Worm (Caenorhabditis elegans) whole organism, L4 larva: ENCODE measurements around the gene str-199.

ENCODE experiments used
- F10B5.3 ChIP-seq: sonication (generic microtip); optimal IDR thresholded peaks from 2 replicates; lab custom pipeline; 2016; ENCODE audit warnings: mild to moderate bottlenecking, missing genetic modification characterization, missing compliant biosample characterization
- T20F7.1 ChIP-seq: fragments of 200-800 bp; sonication (Bioruptor generic); optimal IDR thresholded peaks from 2 replicates; lab custom pipeline; 2018; ENCODE audit warnings: mild to moderate bottlenecking, missing genetic modification characterization, missing compliant biosample characterization
- T26A8.4 ChIP-seq: fragments of 200-800 bp; sonication (Bioruptor generic); IDR thresholded peaks from 2 replicates; pipeline ENCODE4 v1.3.6; 2022; ENCODE audit warnings: missing genetic modification characterization, missing compliant biosample characterization
- Y5F2A.4 ChIP-seq: fragments of 200-800 bp; sonication (Bioruptor generic); optimal IDR thresholded peaks from 2 replicates; lab custom pipeline; 2018; ENCODE audit warnings: mild to moderate bottlenecking, missing genetic modification characterization, missing compliant biosample characterization
- aha-1 ChIP-seq: fragments of 150-350 bp; peaks from one replicate; lab custom pipeline; 2014; ENCODE audit warnings: missing biosample characterization, missing genetic modification characterization
- aly-2 ChIP-seq: sonication (generic microtip); optimal IDR thresholded peaks from 2 replicates; lab custom pipeline; 2018; ENCODE audit warnings: missing biosample characterization, missing genetic modification characterization
- ama-1 ChIP-seq: fragments of 150-350 bp; optimal IDR thresholded peaks from 2 replicates; lab custom pipeline; 2014; ENCODE audit warnings: inconsistent platforms, mixed read lengths
- arid-1 ChIP-seq: fragments of 200-800 bp; sonication (Bioruptor generic); conservative IDR thresholded peaks from 2 replicates; pipeline ENCODE4 v1.3.6; 2022; ENCODE audit warnings: missing genetic modification reagents, missing genetic modification characterization, missing compliant biosample characterization
- ceh-32 ChIP-seq: sonication (generic microtip); optimal IDR thresholded peaks from 2 replicates; lab custom pipeline; 2016; ENCODE audit warnings: mild to moderate bottlenecking, missing genetic modification characterization, missing compliant biosample characterization; ENCODE audit not compliant: poor library complexity
- daf-16 ChIP-seq, 3 experiments: sonication (generic microtip); optimal IDR thresholded peaks; 2 replicates each; lab custom pipeline; 2016 to 2017; ENCODE audit warnings: missing genetic modification characterization in 3 of 3, missing genetic modification reagents in 3 of 3, mild to moderate bottlenecking in 2 of 3, missing compliant biosample characterization in 2 of 3, missing biosample characterization in 1 of 3, moderate library complexity in 1 of 3
- daf-19 ChIP-seq: fragments of 200-800 bp; sonication (Bioruptor generic); conservative IDR thresholded peaks from 2 replicates; pipeline ENCODE4 v1.3.6; 2022; ENCODE audit warnings: missing genetic modification characterization, missing compliant biosample characterization
- dmd-6 ChIP-seq: fragments of 200-800 bp; sonication (Bioruptor generic); IDR thresholded peaks from 2 replicates; pipeline ENCODE4 v1.3.6; 2022; ENCODE audit warnings: missing genetic modification reagents, missing genetic modification characterization, missing compliant biosample characterization
- dpl-1 ChIP-seq: fragments of 150-350 bp; optimal IDR thresholded peaks from 2 replicates; lab custom pipeline; 2014; ENCODE audit warnings: missing biosample characterization, missing genetic modification reagents, missing genetic modification characterization
- egl-43 ChIP-seq: fragments of 200-800 bp; sonication (Bioruptor generic); IDR thresholded peaks from 2 replicates; pipeline ENCODE4 v1.3.6; 2022; ENCODE audit warnings: missing genetic modification reagents, missing genetic modification characterization, missing compliant biosample characterization
- hlh-11 ChIP-seq: fragments of 200-800 bp; sonication (Bioruptor generic); optimal IDR thresholded peaks from 2 replicates; lab custom pipeline; 2018; ENCODE audit warnings: mild to moderate bottlenecking, missing genetic modification characterization, missing compliant biosample characterization
- lin-38 ChIP-seq: fragments of 200-800 bp; sonication (Bioruptor generic); IDR thresholded peaks from 2 replicates; pipeline ENCODE4 v1.3.6; 2022; ENCODE audit warnings: missing genetic modification reagents, missing genetic modification characterization, missing compliant biosample characterization
- mdl-1 ChIP-seq, 2 experiments: fragments of 150-350 bp in 1 of 2; sonication (generic microtip) in 1 of 2; optimal IDR thresholded peaks; 2 replicates each; lab custom pipeline; 2014 to 2017; ENCODE audit warnings: missing biosample characterization in 2 of 2, missing genetic modification characterization in 2 of 2
- mdt-29 ChIP-seq: fragments of 200-800 bp; sonication (Bioruptor generic); IDR thresholded peaks from 2 replicates; pipeline ENCODE4 v1.3.6; 2022; ENCODE audit warnings: missing genetic modification reagents, missing genetic modification characterization, missing compliant biosample characterization
- mep-1 ChIP-seq: fragments of 150-350 bp; sonication (generic microtip); optimal IDR thresholded peaks from 3 replicates; lab custom pipeline; 2014; ENCODE audit warnings: missing biosample characterization, missing genetic modification characterization
- mxl-2 ChIP-seq: fragments of 200-800 bp; sonication (Bioruptor generic); conservative IDR thresholded peaks from 2 replicates; pipeline ENCODE4 v1.3.6; 2022; ENCODE audit warnings: missing genetic modification reagents, missing genetic modification characterization, missing compliant biosample characterization
- nhr-10 ChIP-seq: fragments of 150-350 bp; optimal IDR thresholded peaks from 2 replicates; lab custom pipeline; 2014; ENCODE audit warnings: missing biosample characterization, missing genetic modification characterization
- nhr-102 ChIP-seq: sonication (generic microtip); optimal IDR thresholded peaks from 2 replicates; lab custom pipeline; 2016; ENCODE audit warnings: mild to moderate bottlenecking, missing genetic modification characterization, moderate library complexity, missing compliant biosample characterization
- nhr-28 ChIP-seq: fragments of 150-350 bp; optimal IDR thresholded peaks from 2 replicates; lab custom pipeline; 2014; ENCODE audit warnings: missing biosample characterization, missing genetic modification characterization
- nhr-41 ChIP-seq: fragments of 200-800 bp; sonication (Bioruptor generic); IDR thresholded peaks from 2 replicates; pipeline ENCODE4 v1.3.6; 2022; ENCODE audit warnings: missing genetic modification reagents, missing genetic modification characterization, missing compliant biosample characterization
- php-3 ChIP-seq: fragments of 200-800 bp; sonication (Bioruptor generic); IDR thresholded peaks from 2 replicates; pipeline ENCODE4 v1.3.6; 2022; ENCODE audit warnings: missing genetic modification reagents, missing genetic modification characterization, missing compliant biosample characterization
- pqm-1 ChIP-seq: sonication (generic microtip); optimal IDR thresholded peaks from 2 replicates; lab custom pipeline; 2017; ENCODE audit warnings: missing biosample characterization, missing genetic modification characterization
- saeg-2 ChIP-seq: fragments of 200-800 bp; sonication (Bioruptor generic); IDR thresholded peaks from 2 replicates; pipeline ENCODE4 v1.3.6; 2022; ENCODE audit warnings: missing genetic modification reagents, missing genetic modification characterization, missing compliant biosample characterization
- sdz-12 ChIP-seq: fragments of 200-800 bp; sonication (Bioruptor generic); optimal IDR thresholded peaks from 2 replicates; lab custom pipeline; 2018; ENCODE audit warnings: mild to moderate bottlenecking, missing genetic modification characterization, missing compliant biosample characterization
- set-16 ChIP-seq: fragments of 200-800 bp; sonication (Bioruptor generic); IDR thresholded peaks from 2 replicates; pipeline ENCODE4 v1.3.6; 2022; ENCODE audit warnings: missing genetic modification reagents, missing genetic modification characterization, missing compliant biosample characterization
- snpc-1.2 ChIP-seq: fragments of 200-800 bp; sonication (Bioruptor generic); IDR thresholded peaks from 2 replicates; pipeline ENCODE4 v1.3.6; 2022; ENCODE audit warnings: missing genetic modification reagents, missing genetic modification characterization, missing compliant biosample characterization
- unc-39 ChIP-seq: sonication (generic microtip); optimal IDR thresholded peaks from 2 replicates; lab custom pipeline; 2017; ENCODE audit warnings: missing biosample characterization, missing genetic modification characterization
- unc-62 ChIP-seq, 3 experiments: fragments of 150-350 bp in 1 of 3; sonication (generic microtip); optimal IDR thresholded peaks in 2 of 3; peaks in 1 of 3; 1 replicate in 1 of 3; 2 replicates in 2 of 3; lab custom pipeline; 2014 to 2017; ENCODE audit warnings: missing biosample characterization in 3 of 3, missing genetic modification characterization in 3 of 3, missing genetic modification reagents in 3 of 3, missing genotype in 1 of 3
- zfp-2 ChIP-seq: sonication (generic microtip); optimal IDR thresholded peaks from 2 replicates; lab custom pipeline; 2016; ENCODE audit warnings: mild to moderate bottlenecking, missing genetic modification characterization, missing compliant biosample characterization
- ztf-11 ChIP-seq: fragments of 150-350 bp; optimal IDR thresholded peaks from 2 replicates; lab custom pipeline; 2014; ENCODE audit warnings: missing biosample characterization, missing genetic modification characterization
- ztf-7 ChIP-seq: fragments of 150-350 bp; optimal IDR thresholded peaks from 2 replicates; lab custom pipeline; 2014; ENCODE audit warnings: missing biosample characterization, missing genetic modification characterization

The str-199 gene

DNA sequence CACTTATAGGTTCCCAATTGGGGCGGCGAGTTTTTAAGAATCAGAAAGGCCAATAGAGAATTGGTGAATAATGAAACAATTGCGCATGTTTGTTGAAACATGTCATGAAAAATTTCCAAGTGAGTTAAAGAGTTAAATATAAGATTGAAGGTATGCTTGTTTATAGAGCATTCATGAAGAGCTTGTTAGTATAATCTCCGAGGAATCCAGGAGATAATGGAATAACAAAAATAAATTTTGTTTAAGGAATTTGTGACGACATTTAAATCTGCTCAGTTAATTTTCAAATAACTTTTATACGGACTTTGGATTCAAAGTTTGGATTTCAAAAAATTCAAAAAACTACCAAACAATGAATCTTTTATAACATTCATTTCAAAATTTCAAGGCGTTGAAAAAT is at the start of gene str-199:
TSS of gene str-199 (minus strand) at position 101 of the 400 bp plus-strand sequence.
- TF ChIP-seq Y5F2A.4 (no peak), mep-1 (no peak), ceh-32 (tag; lab: Kevin White, UChicago) (no peak), aly-2 (no peak), daf-19 (GFP tag; lab: Robert Waterston, UW) (no peak), T20F7.1 (GFP tag; lab: Kevin White, UChicago) (no peak), mxl-2 (no peak), dmd-6 (GFP tag; lab: Robert Waterston, UW) (no peak), php-3 (GFP tag; lab: Robert Waterston, UW) (no peak), daf-16 (GFP tag; optimal IDR thresholded peaks at IDR 0.05; lab: Kevin White, UChicago) (no peak), daf-16 (tag; optimal IDR thresholded peaks at IDR 0.05; lab: Kevin White, UChicago) (no peak)

DNA sequence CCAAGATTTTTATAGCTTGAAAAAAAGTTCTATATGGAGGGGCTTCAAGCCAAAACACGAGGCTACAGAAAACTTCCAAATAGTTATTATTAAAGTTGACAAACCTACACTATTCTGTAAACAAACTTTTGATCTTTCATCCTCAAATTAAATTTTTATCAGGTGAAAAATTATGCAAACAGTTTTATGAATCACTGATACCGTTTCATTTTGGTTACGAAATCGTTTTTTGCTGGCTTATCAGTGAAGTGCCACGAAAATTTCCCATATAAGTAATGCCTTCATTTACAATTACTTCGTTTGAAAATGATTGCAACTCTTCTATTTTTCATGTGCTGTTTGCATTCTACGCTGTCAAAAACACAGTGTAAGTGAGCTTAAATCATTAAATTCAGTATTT is 48.5 kb upstream of the str-199 start, which contains the start of gene T19C9.8:
TSS of gene T19C9.8 (plus strand) at position 299 of the 400 bp plus-strand sequence.
- TF ChIP-seq php-3 (GFP tag; lab: Robert Waterston, UW) (0 out of 2 replicates have a peak, but pooled peaks have one; percentile 51), dpl-1 (GFP tag; lab: Kevin White, UChicago) (no peak), nhr-41 (no peak), hlh-11 (peak; percentile 55), set-16 (GFP tag; lab: Robert Waterston, UW) (no peak), zfp-2 (tag; lab: Kevin White, UChicago) (no peak), unc-39 (tag; lab: Kevin White, UChicago) (no peak), saeg-2 (GFP tag; lab: Robert Waterston, UW) (no peak), T26A8.4 (GFP tag; lab: Robert Waterston, UW) (no peak), sdz-12 (GFP tag; lab: Kevin White, UChicago) (no peak), snpc-1.2 (GFP tag; lab: Robert Waterston, UW) (no peak), mdt-29 (no peak), egl-43 (GFP tag; lab: Robert Waterston, UW) (no peak), nhr-102 (tag; lab: Kevin White, UChicago) (no peak), mxl-2 (no peak), mdl-1 (tag; optimal IDR thresholded peaks at IDR 0.05; lab: Kevin White, UChicago) (no peak), nhr-28 (peak; percentile 74), pqm-1 (tag; lab: Kevin White, UChicago) (peak; percentile 74), T20F7.1 (GFP tag; lab: Kevin White, UChicago) (no peak), nhr-10 (tag; lab: Kevin White, UChicago) (no peak), daf-16 (GFP tag; optimal IDR thresholded peaks at IDR 0.05; lab: Kevin White, UChicago) (no peak), daf-16 (tag; optimal IDR thresholded peaks at IDR 0.05; lab: Kevin White, UChicago) (peak; percentile 83), arid-1 (GFP tag; lab: Robert Waterston, UW) (no peak), dmd-6 (GFP tag; lab: Robert Waterston, UW) (peak; percentile 37; the same call in 1 of the 2 replicates), ama-1 (lab: Kevin White, UChicago) (no peak), aly-2 (no peak), ztf-11 (tag; lab: Kevin White, UChicago) (no peak), unc-62 (GFP tag; optimal IDR thresholded peaks at IDR 0.05 in 1 of 2; lab: Kevin White, UChicago) (no peak), unc-62 (tag; optimal IDR thresholded peaks at IDR 0.05; lab: Kevin White, UChicago) (no peak), F10B5.3 (tag; lab: Kevin White, UChicago) (no peak)

DNA sequence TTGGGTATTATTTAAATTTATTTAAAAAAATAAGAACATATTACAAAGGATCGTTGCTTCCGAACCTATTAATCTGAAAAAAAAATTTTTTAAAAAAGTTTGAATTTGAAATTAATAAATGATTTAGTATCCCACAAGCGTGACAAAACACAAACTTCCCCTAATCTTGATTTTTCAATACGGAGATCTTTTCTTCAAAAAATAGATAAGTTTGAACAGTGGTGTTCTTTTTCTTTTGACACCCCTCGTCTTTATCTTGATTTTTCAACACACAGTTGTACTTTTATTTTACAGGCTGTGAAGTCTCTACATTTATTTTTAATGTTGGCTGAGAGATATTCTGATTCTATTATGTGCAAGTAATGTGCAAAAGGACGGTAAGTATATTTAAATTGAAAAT is 46.0 kb upstream of the str-199 start, which contains the start of gene T19C9.10:
TSS of gene T19C9.10 (plus strand) at position 248 of the 400 bp plus-strand sequence.
- TF ChIP-seq lin-38 (GFP tag; lab: Robert Waterston, UW), result no peak
- TF ChIP-seq aha-1 (tag; lab: Kevin White, UChicago), result peak; percentile 54
- TF ChIP-seq, all 104 proteins: peak for 1

DNA sequence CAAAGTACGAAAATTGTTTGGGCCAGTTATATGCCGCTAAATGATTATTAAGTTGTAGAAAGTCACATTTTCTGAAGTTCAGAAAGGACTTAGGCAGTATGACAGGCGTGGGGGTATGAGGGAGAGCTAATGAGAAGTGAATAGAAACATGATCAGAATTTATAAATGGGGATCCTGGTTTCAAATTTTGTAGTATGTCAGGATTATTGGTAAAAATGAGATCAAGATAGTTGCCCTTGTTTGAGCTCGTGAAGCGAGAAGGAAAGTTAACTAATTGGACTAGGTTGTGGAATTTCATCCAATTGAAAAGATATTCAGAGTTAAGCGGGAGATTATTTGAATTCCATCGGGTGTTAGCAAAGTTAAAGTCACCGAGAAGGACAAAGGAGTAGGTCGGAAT is 42.1 kb upstream of the str-199 start:
- TF ChIP-seq ztf-7 (tag; lab: Kevin White, UChicago) (no peak), unc-62 (GFP tag; optimal IDR thresholded peaks at IDR 0.05 in 1 of 2; lab: Kevin White, UChicago) (peak in 1 of 2 experiments; percentile 98), unc-62 (tag; optimal IDR thresholded peaks at IDR 0.05; lab: Kevin White, UChicago) (no peak), nhr-102 (tag; lab: Kevin White, UChicago) (no peak), daf-16 (GFP tag; optimal IDR thresholded peaks at IDR 0.05; lab: Kevin White, UChicago) (no peak), daf-16 (tag; optimal IDR thresholded peaks at IDR 0.05; lab: Kevin White, UChicago) (no peak)
- TF ChIP-seq, all 104 proteins: peak for 1
